Fruit fly (Drosophila melanogaster): ENCODE results near the gene Rrp45.

Gene Rrp45

dm6 chrX:16757645-16758044 lies 33.4 kb downstream of the Rrp45 start:
- no peak for TF ChIP-seq Dll (optimal IDR thresholded peaks at IDR 0.05)
- no peak for TF ChIP-seq psq (optimal IDR thresholded peaks at IDR 0.05)

DNA sequence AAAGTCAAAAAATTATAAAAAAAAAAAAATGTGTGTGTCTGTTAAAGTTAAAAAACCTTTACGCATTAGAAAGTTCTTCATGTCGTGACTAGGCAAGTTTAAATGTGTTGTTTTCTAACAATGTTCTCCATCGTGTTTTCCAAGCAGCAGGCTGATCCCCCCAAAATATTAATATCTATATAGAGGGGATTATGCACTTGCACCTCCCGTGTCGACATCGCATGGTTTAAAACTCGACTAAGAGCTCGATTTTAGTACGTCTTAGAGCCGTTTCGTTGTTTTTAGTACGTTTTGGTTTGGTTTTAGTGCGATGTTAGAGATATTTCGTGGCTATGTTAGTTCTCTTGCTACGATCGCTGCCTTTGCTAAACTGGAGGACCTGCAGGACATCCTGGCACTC lies 38.0 kb downstream of the Rrp45 start:
- TF ChIP-seq pan (optimal IDR thresholded peaks at IDR 0.05) (no peak), EcR (GFP tag; optimal IDR thresholded peaks at IDR 0.05) (no peak), Dll (optimal IDR thresholded peaks at IDR 0.05) (no peak), usp (GFP tag; optimal IDR thresholded peaks at IDR 0.05) (no peak), psq (optimal IDR thresholded peaks at IDR 0.05) (no peak), CG8478 (optimal IDR thresholded peaks at IDR 0.05) (no peak)

dm6 chrX:16751579-16752156 lies 39.4 kb downstream of the Rrp45 start, which contains the start of gene goe:
goe (minus strand) TSS chrX:16751910.
- no peak for TF ChIP-seq EcR (GFP tag; optimal IDR thresholded peaks at IDR 0.05)
- TF ChIP-seq pan (optimal IDR thresholded peaks at IDR 0.05) = no peak
- no peak for TF ChIP-seq CG8478 (optimal IDR thresholded peaks at IDR 0.05)
- TF ChIP-seq usp (GFP tag; optimal IDR thresholded peaks at IDR 0.05) = no peak
- no peak for TF ChIP-seq psq (optimal IDR thresholded peaks at IDR 0.05)
- no peak for TF ChIP-seq Dll (optimal IDR thresholded peaks at IDR 0.05)

DNA sequence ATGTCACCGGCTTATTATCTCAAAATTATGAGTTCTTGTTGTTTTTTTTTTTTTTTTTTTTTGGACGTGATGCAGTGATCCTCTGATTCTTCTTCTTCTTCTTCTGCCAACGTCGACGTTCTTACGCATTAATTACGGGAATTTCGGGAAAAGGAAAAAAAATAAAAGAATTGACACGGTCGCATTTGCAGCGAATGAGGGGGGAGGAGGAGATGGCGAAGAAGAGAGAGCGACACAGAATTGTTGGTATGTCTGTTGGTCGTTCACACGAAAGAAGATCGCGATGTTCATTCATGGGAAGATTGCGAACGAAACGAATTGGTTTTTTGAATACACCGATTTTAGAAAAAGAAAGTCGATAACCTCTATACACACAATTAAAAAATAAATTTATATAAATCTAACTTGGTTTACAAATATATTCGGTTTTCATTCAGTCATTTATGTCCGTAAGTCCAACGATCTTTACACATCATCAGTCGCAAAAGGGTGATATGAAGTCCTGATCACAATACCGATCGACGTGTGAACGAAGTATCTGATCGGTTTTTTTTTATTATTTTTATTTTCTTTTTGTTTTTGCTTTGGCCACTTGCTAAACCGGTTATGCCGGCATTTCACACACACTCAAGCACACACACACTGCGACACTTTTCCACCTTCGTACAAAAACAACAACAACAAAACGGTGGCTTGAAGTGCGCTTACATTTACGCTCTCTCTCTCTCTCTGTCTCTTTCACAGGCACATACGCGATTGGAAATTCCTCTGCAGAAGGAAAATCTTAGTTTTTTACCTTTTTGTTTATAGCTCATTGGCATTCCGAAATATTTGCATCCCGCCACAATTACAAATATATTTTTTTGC lies 40.1 kb downstream of the Rrp45 start:
- TF ChIP-seq CG8478 (optimal IDR thresholded peaks at IDR 0.05) = no peak

DNA sequence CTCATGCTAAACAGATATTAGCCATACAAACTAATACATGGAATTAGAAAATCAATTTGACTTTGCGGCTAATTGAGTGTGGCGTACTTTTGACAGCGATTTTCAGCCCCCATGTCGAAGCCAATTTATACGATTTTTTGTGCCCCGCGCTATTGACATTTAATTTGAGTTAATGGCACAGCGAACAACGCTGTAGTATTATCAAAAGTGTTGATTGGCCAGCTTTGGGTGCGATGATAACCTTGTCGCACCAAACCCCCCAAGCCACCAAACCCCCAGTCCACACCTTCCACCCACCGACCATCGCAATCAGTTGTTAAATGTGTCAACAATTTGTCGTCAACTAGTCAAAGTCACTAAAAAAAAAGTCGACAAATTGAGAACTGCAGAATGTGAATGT lies 41.7 kb downstream of the Rrp45 start:
- TF ChIP-seq psq (optimal IDR thresholded peaks at IDR 0.05) (no peak), usp (GFP tag; optimal IDR thresholded peaks at IDR 0.05) (no peak), CG8478 (optimal IDR thresholded peaks at IDR 0.05) (no peak), Dll (optimal IDR thresholded peaks at IDR 0.05) (no peak), pan (optimal IDR thresholded peaks at IDR 0.05) (no peak), EcR (GFP tag; optimal IDR thresholded peaks at IDR 0.05) (no peak)

DNA sequence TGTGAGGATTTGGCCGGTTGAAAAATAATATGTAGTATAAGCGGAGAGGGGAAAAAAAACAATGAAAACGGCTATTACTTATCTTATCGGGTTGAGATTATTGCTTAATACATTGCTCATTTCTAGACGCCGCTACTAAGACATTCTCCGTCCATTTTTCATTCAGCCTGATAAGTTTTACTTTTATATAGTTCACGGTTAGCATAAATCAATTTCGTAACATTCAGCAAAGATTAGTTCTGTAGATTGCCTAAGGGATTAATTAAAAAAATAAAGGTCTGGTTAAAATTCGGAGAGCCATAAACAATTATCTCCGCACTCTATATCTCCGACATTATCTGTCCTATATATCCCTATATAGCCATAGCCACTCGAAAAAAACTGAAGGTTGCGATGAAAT lies 43.6 kb downstream of the Rrp45 start:
- TF ChIP-seq CG8478 (optimal IDR thresholded peaks at IDR 0.05) = no peak
- no peak for TF ChIP-seq pan (optimal IDR thresholded peaks at IDR 0.05)

DNA sequence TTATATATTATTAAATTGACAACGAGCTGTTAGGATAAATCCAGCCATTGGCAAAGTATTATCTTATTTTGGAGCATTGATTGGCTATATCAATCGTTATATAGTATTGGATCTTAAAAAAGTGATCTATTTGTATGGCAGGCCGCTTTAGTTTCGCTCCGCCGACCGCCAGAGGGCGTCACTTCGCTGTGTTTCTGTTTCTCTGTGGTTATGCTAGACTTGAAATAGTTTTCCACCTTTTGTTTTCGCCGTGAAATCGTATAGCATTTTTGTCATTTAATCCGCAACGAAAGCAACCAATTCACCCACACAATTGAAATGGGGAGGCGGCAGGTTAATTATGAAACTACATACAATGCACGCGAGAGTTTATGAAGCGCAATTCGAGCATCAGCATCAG lies 44.2 kb downstream of the Rrp45 start:
- TF ChIP-seq usp (GFP tag; optimal IDR thresholded peaks at IDR 0.05) = no peak
- TF ChIP-seq psq (optimal IDR thresholded peaks at IDR 0.05) = no peak
- TF ChIP-seq pan (optimal IDR thresholded peaks at IDR 0.05) = no peak
- no peak for TF ChIP-seq EcR (GFP tag; optimal IDR thresholded peaks at IDR 0.05)
- no peak for TF ChIP-seq Dll (optimal IDR thresholded peaks at IDR 0.05)
- TF ChIP-seq CG8478 (optimal IDR thresholded peaks at IDR 0.05) = no peak

DNA sequence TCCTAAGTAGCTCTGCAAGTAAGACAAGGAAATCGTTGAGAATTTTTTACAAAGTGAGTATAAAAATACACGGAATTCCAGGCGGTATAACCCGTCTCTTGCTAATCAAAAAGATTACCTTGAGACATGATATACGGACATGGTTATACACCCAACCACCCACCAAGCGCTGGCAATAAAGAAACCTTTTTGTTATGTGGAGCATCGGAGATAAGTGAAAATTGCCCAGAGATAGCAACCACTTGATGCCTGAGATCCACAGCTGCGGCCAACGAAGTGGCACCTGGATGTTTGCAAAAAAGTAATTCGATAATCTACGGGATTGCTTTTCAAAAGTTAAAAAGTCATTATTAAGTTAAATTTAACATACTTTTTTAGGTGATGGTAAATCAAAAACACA lies 45.1 kb downstream of the Rrp45 start:
- no peak for TF ChIP-seq Dll (optimal IDR thresholded peaks at IDR 0.05)
- TF ChIP-seq CG8478 (optimal IDR thresholded peaks at IDR 0.05) = no peak
- no peak for TF ChIP-seq pan (optimal IDR thresholded peaks at IDR 0.05)
- no peak for TF ChIP-seq EcR (GFP tag; optimal IDR thresholded peaks at IDR 0.05)
- TF ChIP-seq usp (GFP tag; optimal IDR thresholded peaks at IDR 0.05) = no peak
- TF ChIP-seq psq (optimal IDR thresholded peaks at IDR 0.05) = no peak

dm6 chrX:16744345-16744744 lies 46.7 kb downstream of the Rrp45 start:
- no peak for TF ChIP-seq CG8478 (optimal IDR thresholded peaks at IDR 0.05)
- TF ChIP-seq EcR (GFP tag; optimal IDR thresholded peaks at IDR 0.05) = no peak
- TF ChIP-seq psq (optimal IDR thresholded peaks at IDR 0.05) = no peak
- no peak for TF ChIP-seq usp (GFP tag; optimal IDR thresholded peaks at IDR 0.05)

DNA sequence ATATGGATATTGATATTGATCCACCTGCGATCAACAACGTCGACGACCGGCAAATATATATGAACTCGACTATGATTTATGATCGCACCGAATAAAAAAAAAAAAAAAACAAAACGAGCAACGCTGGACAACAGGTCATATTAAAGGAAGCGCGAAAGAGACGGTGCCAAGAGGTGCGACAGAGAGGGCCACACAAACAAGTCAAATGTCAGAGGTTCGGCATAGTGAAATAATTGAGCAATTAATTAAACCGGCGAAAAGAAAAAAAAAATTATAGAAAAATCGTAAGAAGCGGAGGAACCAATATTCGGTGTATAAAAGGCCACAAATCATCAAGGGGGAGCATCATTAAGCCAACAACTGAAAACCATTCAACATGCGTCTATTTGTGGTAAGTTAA lies 48.5 kb downstream of the Rrp45 start, which contains the start of gene Twdlalpha:
Twdlalpha (plus strand) TSS at position 301 of the 400 bp plus-strand sequence.
- no peak for TF ChIP-seq Dll (optimal IDR thresholded peaks at IDR 0.05)
- no peak for TF ChIP-seq psq (optimal IDR thresholded peaks at IDR 0.05)
- TF ChIP-seq EcR (GFP tag; optimal IDR thresholded peaks at IDR 0.05) = no peak
- TF ChIP-seq usp (GFP tag; optimal IDR thresholded peaks at IDR 0.05) = no peak
- no peak for TF ChIP-seq pan (optimal IDR thresholded peaks at IDR 0.05)
- no peak for TF ChIP-seq CG8478 (optimal IDR thresholded peaks at IDR 0.05)

dm6 chrX:16740606-16741005 lies 50.5 kb downstream of the Rrp45 start, which contains the start of gene CG32568:
CG32568 (plus strand) TSS chrX:16740906.
- no peak for TF ChIP-seq Dll (optimal IDR thresholded peaks at IDR 0.05)
- TF ChIP-seq usp (GFP tag; optimal IDR thresholded peaks at IDR 0.05) = no peak
- TF ChIP-seq psq (optimal IDR thresholded peaks at IDR 0.05) = no peak
- TF ChIP-seq CG8478 (optimal IDR thresholded peaks at IDR 0.05) = no peak
- TF ChIP-seq pan (optimal IDR thresholded peaks at IDR 0.05) = no peak
- no peak for TF ChIP-seq EcR (GFP tag; optimal IDR thresholded peaks at IDR 0.05)

All from whole organism.